Worm (Caenorhabditis elegans) whole organism, young adult: Measurements from ENCODE around the gene ooc-3.

Source experiments
- B0035.1 ChIP-seq: sonication (generic microtip); optimal IDR thresholded peaks from 2 replicates; lab custom pipeline; 2016; ENCODE audit warnings: missing genetic modification characterization, mild to moderate bottlenecking, missing compliant biosample characterization, missing genotype, missing genetic modification reagents
- B0261.1 ChIP-seq: sonication (generic microtip); optimal IDR thresholded peaks from 2 replicates; lab custom pipeline; 2016; ENCODE audit warnings: mild to moderate bottlenecking, missing genetic modification characterization, moderate library complexity, missing compliant biosample characterization
- C06A6.2 ChIP-seq: fragments of 200-800 bp; sonication (Bioruptor generic); conservative IDR thresholded peaks from 2 replicates; pipeline ENCODE4 v1.3.6; 2022; ENCODE audit warnings: missing genetic modification characterization, missing compliant biosample characterization
- F10E7.11 ChIP-seq: sonication (generic microtip); optimal IDR thresholded peaks from 2 replicates; lab custom pipeline; 2017; ENCODE audit warnings: mild to moderate bottlenecking, missing genetic modification characterization, moderate library complexity, missing compliant biosample characterization
- F22D6.2 ChIP-seq: sonication (generic microtip); optimal IDR thresholded peaks from 2 replicates; lab custom pipeline; 2016; ENCODE audit warnings: mild to moderate bottlenecking, missing genetic modification characterization, missing compliant biosample characterization
- F37B4.10 ChIP-seq: fragments of 200-800 bp; sonication (Bioruptor generic); IDR thresholded peaks from 2 replicates; pipeline ENCODE4 v1.3.6; 2022; ENCODE audit warnings: missing genetic modification characterization, missing compliant biosample characterization
- F39B2.1 ChIP-seq: fragments of 200-800 bp; sonication (Bioruptor generic); IDR thresholded peaks from 2 replicates; pipeline ENCODE4 v1.3.6; 2022; ENCODE audit warnings: missing genetic modification reagents, missing genetic modification characterization, missing compliant biosample characterization
- K11D2.4 ChIP-seq: fragments of 200-800 bp; sonication (Bioruptor generic); IDR thresholded peaks from 2 replicates; pipeline ENCODE4 v1.3.6; 2022; ENCODE audit warnings: missing genetic modification reagents, missing genetic modification characterization, missing compliant biosample characterization
- T07F8.4 ChIP-seq: sonication (generic microtip); optimal IDR thresholded peaks from 2 replicates; lab custom pipeline; 2016; ENCODE audit warnings: mild to moderate bottlenecking, missing genetic modification characterization, moderate library complexity, missing compliant biosample characterization
- Y53F4B.3 ChIP-seq: fragments of 200-800 bp; sonication (Bioruptor generic); IDR thresholded peaks from 2 replicates; pipeline ENCODE4 v1.3.6; 2022; ENCODE audit warnings: missing genetic modification reagents, missing genetic modification characterization, missing compliant biosample characterization
- Y53G8AR.9 ChIP-seq: fragments of 200-800 bp; sonication (Bioruptor generic); conservative IDR thresholded peaks from 2 replicates; pipeline ENCODE4 v1.3.6; 2022; ENCODE audit warnings: missing genetic modification reagents, missing genetic modification characterization, missing compliant biosample characterization
- Y56A3A.18 ChIP-seq: fragments of 200-800 bp; sonication (Bioruptor generic); IDR thresholded peaks from 2 replicates; pipeline ENCODE4 v1.3.6; 2022; ENCODE audit warnings: missing genetic modification reagents, missing genetic modification characterization, missing compliant biosample characterization
- akir-1 ChIP-seq: fragments of 200-800 bp; sonication (Bioruptor generic); optimal IDR thresholded peaks from 2 replicates; lab custom pipeline; 2018; ENCODE audit warnings: mild to moderate bottlenecking, missing genetic modification characterization, moderate library complexity, missing compliant biosample characterization
- aptf-2 ChIP-seq: fragments of 200-800 bp; sonication (Bioruptor generic); conservative IDR thresholded peaks from 2 replicates; pipeline ENCODE4 v1.3.6; 2022; ENCODE audit warnings: missing genetic modification reagents, missing genetic modification characterization, missing compliant biosample characterization
- atf-7 ChIP-seq: sonication (generic microtip); optimal IDR thresholded peaks from 2 replicates; lab custom pipeline; 2017; ENCODE audit warnings: mild to moderate bottlenecking, missing genetic modification characterization, missing compliant biosample characterization
- athp-1 ChIP-seq: sonication (generic microtip); optimal IDR thresholded peaks from 2 replicates; lab custom pipeline; 2017; ENCODE audit warnings: mild to moderate bottlenecking, missing genetic modification characterization, missing compliant biosample characterization
- attf-5 ChIP-seq: fragments of 200-800 bp; sonication (Bioruptor generic); optimal IDR thresholded peaks from 2 replicates; lab custom pipeline; 2018; ENCODE audit warnings: mild to moderate bottlenecking, missing genetic modification characterization, missing compliant biosample characterization
- attf-6 ChIP-seq: fragments of 200-800 bp; sonication (Bioruptor generic); IDR thresholded peaks from 2 replicates; pipeline ENCODE4 v1.3.6; 2022; ENCODE audit warnings: missing genetic modification reagents, missing genetic modification characterization, missing compliant biosample characterization
- ccch-3 ChIP-seq: fragments of 200-800 bp; sonication (Bioruptor generic); optimal IDR thresholded peaks from 2 replicates; lab custom pipeline; 2018; ENCODE audit warnings: mild to moderate bottlenecking, missing genetic modification characterization, missing compliant biosample characterization
- cebp-1 ChIP-seq, 2 experiments: fragments of 200-800 bp in 1 of 2; sonication (Bioruptor generic) in 1 of 2; sonication (generic microtip) in 1 of 2; IDR thresholded peaks in 1 of 2; optimal IDR thresholded peaks in 1 of 2; 2 replicates each; pipeline versions ENCODE4 v1.3.6 to Lab custom; 2017 to 2022; ENCODE audit warnings: missing compliant biosample characterization in 2 of 2, missing genetic modification characterization in 2 of 2, mild to moderate bottlenecking in 1 of 2, missing genetic modification reagents in 1 of 2, moderate library complexity in 1 of 2
- chd-7 ChIP-seq: sonication (generic microtip); optimal IDR thresholded peaks from 2 replicates; lab custom pipeline; 2016; ENCODE audit warnings: mild to moderate bottlenecking, missing genetic modification characterization, moderate library complexity, missing compliant biosample characterization
- die-1 ChIP-seq: sonication (generic microtip); optimal IDR thresholded peaks from 2 replicates; lab custom pipeline; 2016; ENCODE audit warnings: missing genotype, mild to moderate bottlenecking, missing genetic modification characterization, missing compliant biosample characterization
- efl-1 ChIP-seq: fragments of 150-350 bp; optimal IDR thresholded peaks from 2 replicates; lab custom pipeline; 2014; ENCODE audit warnings: missing biosample characterization, missing genetic modification reagents, missing genetic modification characterization
- egl-44 ChIP-seq: fragments of 200-800 bp; sonication (Bioruptor generic); IDR thresholded peaks from 2 replicates; pipeline ENCODE4 v1.3.6; 2022; ENCODE audit warnings: missing genetic modification reagents, missing genetic modification characterization, missing compliant biosample characterization
- egrh-3 ChIP-seq: fragments of 200-800 bp; sonication (Bioruptor generic); IDR thresholded peaks from 2 replicates; pipeline ENCODE4 v1.3.6; 2022; ENCODE audit warnings: missing genetic modification reagents, missing genetic modification characterization, missing compliant biosample characterization
- him-1 ChIP-seq: sonication (generic microtip); optimal IDR thresholded peaks from 2 replicates; lab custom pipeline; 2016; ENCODE audit warnings: missing genotype, missing genetic modification reagents, missing genetic modification characterization, missing compliant biosample characterization
- hmg-20 ChIP-seq: fragments of 200-800 bp; sonication (Bioruptor generic); IDR thresholded peaks from 2 replicates; pipeline ENCODE4 v1.3.6; 2022; ENCODE audit warnings: missing genetic modification reagents, missing genetic modification characterization, missing compliant biosample characterization
- hrde-1 ChIP-seq: sonication (generic microtip); optimal IDR thresholded peaks from 2 replicates; lab custom pipeline; 2016; ENCODE audit warnings: missing genetic modification characterization, mild to moderate bottlenecking, missing compliant biosample characterization, moderate library complexity, missing genotype, missing genetic modification reagents, borderline replicate concordance
- lag-1 ChIP-seq: fragments of 200-800 bp; sonication (Bioruptor generic); IDR thresholded peaks from 2 replicates; pipeline ENCODE4 v1.3.6; 2022; ENCODE audit warnings: missing genetic modification reagents, missing genetic modification characterization, missing compliant biosample characterization
- let-526 ChIP-seq: fragments of 200-800 bp; sonication (Bioruptor generic); IDR thresholded peaks from 2 replicates; pipeline ENCODE4 v1.3.6; 2022; ENCODE audit warnings: missing genetic modification reagents, missing genetic modification characterization, missing compliant biosample characterization
- lin-40 ChIP-seq: sonication (generic microtip); optimal IDR thresholded peaks from 2 replicates; lab custom pipeline; 2016; ENCODE audit warnings: missing genetic modification characterization, mild to moderate bottlenecking, missing compliant biosample characterization, missing genotype, missing genetic modification reagents
- lir-1 ChIP-seq: fragments of 200-800 bp; sonication (Bioruptor generic); conservative IDR thresholded peaks from 2 replicates; pipeline ENCODE4 v1.3.6; 2022; ENCODE audit warnings: missing genetic modification reagents, missing genetic modification characterization, missing compliant biosample characterization
- lsl-1 ChIP-seq: fragments of 200-800 bp; sonication (Bioruptor generic); optimal IDR thresholded peaks from 2 replicates; lab custom pipeline; 2018; ENCODE audit warnings: mild to moderate bottlenecking, missing genetic modification characterization, moderate library complexity, missing compliant biosample characterization
- madf-3 ChIP-seq: fragments of 200-800 bp; sonication (Bioruptor generic); IDR thresholded peaks from 2 replicates; pipeline ENCODE4 v1.3.6; 2022; ENCODE audit warnings: missing genetic modification reagents, missing genetic modification characterization, missing compliant biosample characterization
- mcd-1 ChIP-seq: fragments of 200-800 bp; sonication (Bioruptor generic); IDR thresholded peaks from 2 replicates; pipeline ENCODE4 v1.3.6; 2022; ENCODE audit warnings: missing genetic modification reagents, missing genetic modification characterization, missing compliant biosample characterization
- mel-28 ChIP-seq: sonication (generic microtip); optimal IDR thresholded peaks from 2 replicates; lab custom pipeline; 2016; ENCODE audit warnings: borderline replicate concordance, mild to moderate bottlenecking, missing genetic modification characterization, missing compliant biosample characterization
- nfyb-1 ChIP-seq: fragments of 200-800 bp; sonication (Bioruptor generic); IDR thresholded peaks from 2 replicates; pipeline ENCODE4 v1.3.6; 2022; ENCODE audit warnings: missing genetic modification reagents, missing genetic modification characterization, missing compliant biosample characterization
- nhr-90 ChIP-seq: sonication (generic microtip); optimal IDR thresholded peaks from 2 replicates; lab custom pipeline; 2016; ENCODE audit warnings: missing genotype, mild to moderate bottlenecking, missing genetic modification characterization, missing compliant biosample characterization
- rec-8 ChIP-seq, 2 experiments: sonication (generic microtip); optimal IDR thresholded peaks; 2 replicates each; lab custom pipeline; 2016; ENCODE audit warnings: mild to moderate bottlenecking in 2 of 2, missing genetic modification characterization in 2 of 2, missing genetic modification reagents in 2 of 2, missing genotype in 2 of 2, missing biosample characterization in 1 of 2, missing compliant biosample characterization in 1 of 2, moderate library complexity in 1 of 2
- tlf-1 ChIP-seq: fragments of 200-800 bp; sonication (Bioruptor generic); optimal IDR thresholded peaks from 2 replicates; lab custom pipeline; 2018; ENCODE audit warnings: mild to moderate bottlenecking, missing genetic modification characterization, missing compliant biosample characterization
- unc-62 ChIP-seq: fragments of 150-350 bp; optimal IDR thresholded peaks from 2 replicates; lab custom pipeline; 2014; ENCODE audit warnings: missing biosample characterization, missing genetic modification reagents, missing genetic modification characterization
- xnd-1 ChIP-seq: sonication (generic microtip); optimal IDR thresholded peaks from 2 replicates; lab custom pipeline; 2016; ENCODE audit warnings: missing genotype, missing genetic modification reagents, missing genetic modification characterization, missing compliant biosample characterization
- zfh-2 ChIP-seq: fragments of 200-800 bp; sonication (Bioruptor generic); conservative IDR thresholded peaks from 2 replicates; pipeline ENCODE4 v1.3.6; 2022; ENCODE audit warnings: missing genetic modification reagents, missing genetic modification characterization, missing compliant biosample characterization
- ztf-18 ChIP-seq: sonication (generic microtip); optimal IDR thresholded peaks from 2 replicates; lab custom pipeline; 2016; ENCODE audit warnings: missing genotype, mild to moderate bottlenecking, missing genetic modification characterization, missing compliant biosample characterization
- ztf-26 ChIP-seq: sonication (generic microtip); optimal IDR thresholded peaks from 2 replicates; lab custom pipeline; 2017; ENCODE audit warnings: missing genetic modification characterization, missing compliant biosample characterization

Gene ooc-3

ce11 chrII:11535429-11535828 is 40.3 kb upstream of the ooc-3 start:
- TF ChIP-seq Y53F4B.3 (no peak), cebp-1 (GFP tag; IDR thresholded peaks at IDR 0.05; lab: Robert Waterston, UW) (no peak), cebp-1 (tag; optimal IDR thresholded peaks at IDR 0.05; lab: Kevin White, UChicago) (peak; percentile 40), F37B4.10 (GFP tag; lab: Robert Waterston, UW) (no peak), nfyb-1 (no peak), atf-7 (tag; lab: Kevin White, UChicago) (no peak), lag-1 (0 out of 2 replicates have a peak, but pooled peaks have one; percentile 52), F10E7.11 (tag; lab: Kevin White, UChicago) (no peak), aptf-2 (0 out of 2 replicates have a peak, but pooled peaks have one; percentile 21), unc-62 (GFP tag; lab: Kevin White, UChicago) (no peak), ccch-3 (GFP tag; lab: Kevin White, UChicago) (no peak), T07F8.4 (tag; lab: Kevin White, UChicago) (no peak), attf-5 (GFP tag; lab: Kevin White, UChicago) (no peak), egl-44 (GFP tag; lab: Robert Waterston, UW) (no peak), him-1 (tag; lab: Kevin White, UChicago) (no peak), efl-1 (no peak), F39B2.1 (GFP tag; lab: Robert Waterston, UW) (no peak), let-526 (GFP tag; lab: Robert Waterston, UW) (no peak)

- TF ChIP-seq zfh-2 (GFP tag; lab: Robert Waterston, UW) (peak; percentile 70; the same call in 1 of the 2 replicates), xnd-1 (tag; lab: Kevin White, UChicago) (peak; percentile 53), mcd-1 (peak; percentile 99), athp-1 (tag; lab: Kevin White, UChicago) (peak; percentile 88), attf-6 (GFP tag; lab: Robert Waterston, UW) (peak; percentile 74), chd-7 (tag; lab: Kevin White, UChicago) (peak; percentile 63), K11D2.4 (GFP tag; lab: Robert Waterston, UW) (peak; percentile 95), ccch-3 (GFP tag; lab: Kevin White, UChicago) (peak; percentile 31), tlf-1 (GFP tag; lab: Kevin White, UChicago) (peak; percentile 68), lsl-1 (peak; percentile 78), hrde-1 (peak; percentile 1), B0261.1 (tag; lab: Kevin White, UChicago) (peak; percentile 20), lin-40 (peak; percentile 83), F37B4.10 (GFP tag; lab: Robert Waterston, UW) (peak; percentile 95), madf-3 (GFP tag; lab: Robert Waterston, UW) (peak; percentile 93), die-1 (peak; percentile 37), mel-28 (tag; lab: Kevin White, UChicago) (peak; percentile 43), cebp-1 (GFP tag; IDR thresholded peaks at IDR 0.05; lab: Robert Waterston, UW) (peak; percentile 89), cebp-1 (tag; optimal IDR thresholded peaks at IDR 0.05; lab: Kevin White, UChicago) (peak; percentile 83), nhr-90 (tag; lab: Kevin White, UChicago) (peak; percentile 14), lir-1 (GFP tag; lab: Robert Waterston, UW) (peak; percentile 92), C06A6.2 (GFP tag; lab: Robert Waterston, UW) (peak; percentile 82), rec-8 (tag; optimal IDR thresholded peaks at IDR 0.05; lab: Kevin White, UChicago) (peak; percentile 31 to 51), B0035.1 (tag; lab: Kevin White, UChicago) (peak; percentile 35), F22D6.2 (tag; lab: Kevin White, UChicago) (peak; percentile 54), Y53G8AR.9 (GFP tag; lab: Robert Waterston, UW) (peak; percentile 93), ztf-26 (tag; lab: Kevin White, UChicago) (peak; percentile 68), Y56A3A.18 (GFP tag; lab: Robert Waterston, UW) (0 out of 2 replicates have a peak, but pooled peaks have one; percentile 67), egrh-3 (GFP tag; lab: Robert Waterston, UW) (peak; percentile 91), ztf-18 (tag; lab: Kevin White, UChicago) (peak; percentile 86), hmg-20 (GFP tag; lab: Robert Waterston, UW) (peak; percentile 74), akir-1 (GFP tag; lab: Kevin White, UChicago) (peak; percentile 82)
These were observed 39.4 kb upstream of the ooc-3 start, which contains the start of gene Y62F5A.12 for ce11 chrII:11534429-11535099. TSS of gene Y62F5A.12 (minus strand) at chrII:11534479.
